Worm (Caenorhabditis elegans): ENCODE measurements around the gene bris-1.

bris-1 gene

DNA sequence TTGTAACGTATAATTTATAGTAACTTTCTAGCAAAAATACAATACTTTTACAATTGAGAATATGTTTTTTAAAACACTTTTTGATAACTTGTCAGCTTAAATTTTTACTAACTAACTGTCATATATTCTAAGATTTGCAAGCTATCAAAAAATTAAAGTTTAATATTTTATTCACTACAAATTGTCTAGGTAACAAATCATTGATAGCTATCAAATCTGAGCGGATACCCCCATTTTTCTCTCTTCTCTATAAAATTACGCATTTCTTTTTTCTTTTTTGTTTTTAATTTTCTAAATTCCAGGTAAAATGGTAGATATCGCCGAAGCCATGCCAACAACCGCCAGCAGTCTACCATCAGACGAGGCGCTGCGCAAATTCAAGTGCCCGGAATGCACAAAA, 36.4 kb upstream of the bris-1 start, which contains the start of gene zag-1:
zag-1 (plus strand) TSS at position 301 of the 400 bp plus-strand sequence.
- TF ChIP-seq unc-98 (GFP tag; IDR thresholded peaks at IDR 0.05) (no peak), sox-4 (tag; optimal IDR thresholded peaks at IDR 0.05) (no peak), egl-13 (tag; optimal IDR thresholded peaks at IDR 0.05) (no peak), unc-130 (tag; optimal IDR thresholded peaks at IDR 0.05) (no peak), dpl-1 (GFP tag; optimal IDR thresholded peaks at IDR 0.05) (no peak), unc-62 (GFP tag; optimal IDR thresholded peaks at IDR 0.05) (no peak), aly-2 (tag; optimal IDR thresholded peaks at IDR 0.05) (no peak), nhr-12 (tag; optimal IDR thresholded peaks at IDR 0.05) (no peak), ceh-90 (tag; optimal IDR thresholded peaks at IDR 0.05) (no peak), ceh-8 (GFP tag; optimal IDR thresholded peaks at IDR 0.05) (no peak), lin-35 (GFP tag; optimal IDR thresholded peaks at IDR 0.05) (no peak), ets-5 (GFP tag; IDR thresholded peaks at IDR 0.05) (no peak), nhr-71 (tag; optimal IDR thresholded peaks at IDR 0.05) (no peak), nhr-11 (tag; optimal IDR thresholded peaks at IDR 0.05) (no peak), fkh-8 (tag; optimal IDR thresholded peaks at IDR 0.05) (no peak), pqm-1 (tag; optimal IDR thresholded peaks at IDR 0.05) (no peak), blmp-1 (tag; optimal IDR thresholded peaks at IDR 0.05) (no peak), xbp-1 (tag; optimal IDR thresholded peaks at IDR 0.05) (no peak), mab-9 (GFP tag; IDR thresholded peaks at IDR 0.05) (no peak), hlh-4 (tag; optimal IDR thresholded peaks at IDR 0.05) (no peak)

DNA sequence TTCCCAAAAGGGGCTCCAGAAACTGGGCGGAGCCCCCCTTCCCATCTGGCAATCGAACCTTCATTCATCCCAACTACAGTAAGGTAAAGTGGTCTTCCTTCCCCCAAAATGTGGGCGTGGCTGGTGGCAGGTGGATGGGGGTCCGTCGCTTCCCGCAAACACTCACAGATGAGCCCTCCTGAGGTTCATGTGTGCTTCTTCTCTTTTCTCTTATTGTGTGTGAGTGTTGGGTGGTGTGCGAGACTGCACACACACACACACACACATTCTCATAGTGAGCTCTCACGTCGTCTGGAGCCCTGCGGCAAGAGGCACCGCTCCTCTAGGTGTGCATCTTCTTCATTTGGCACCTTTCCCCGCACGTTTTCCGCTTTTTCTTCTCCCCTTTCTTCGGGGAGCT, 35.5 kb upstream of the bris-1 start:
- TF ChIP-seq egl-13 (tag; optimal IDR thresholded peaks at IDR 0.05): no peak
- TF ChIP-seq lin-14 (GFP tag; optimal IDR thresholded peaks at IDR 0.05): peak; percentile 25
- TF ChIP-seq dsc-1 (tag; optimal IDR thresholded peaks at IDR 0.05): peak; percentile 16
- no peak for TF ChIP-seq ceh-82 (tag; optimal IDR thresholded peaks at IDR 0.05)
- no peak for TF ChIP-seq unc-130 (tag; optimal IDR thresholded peaks at IDR 0.05)
- TF ChIP-seq hlh-4 (tag; optimal IDR thresholded peaks at IDR 0.05): no peak
- no peak for TF ChIP-seq nhr-19 (GFP tag; conservative IDR thresholded peaks at IDR 0.05)

DNA sequence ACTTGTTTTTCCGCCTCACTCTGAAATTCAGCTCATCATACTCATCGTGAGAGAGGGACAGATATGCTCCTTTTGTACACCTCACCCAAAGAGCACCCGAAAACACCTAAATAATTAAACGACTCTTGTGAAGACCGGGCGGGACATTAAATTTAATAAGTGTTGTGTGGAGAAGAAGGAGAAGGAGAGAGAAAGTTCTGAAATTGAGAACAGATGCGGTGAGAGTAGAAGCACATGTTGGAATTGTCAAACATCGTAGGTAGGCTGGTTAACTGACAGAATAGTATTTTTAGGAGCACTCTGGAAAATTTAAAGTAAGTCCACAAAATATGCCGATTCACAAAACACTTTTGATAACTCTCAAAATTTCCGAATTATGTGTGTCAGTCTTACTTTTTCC, 34.4 kb upstream of the bris-1 start:
- TF ChIP-seq zip-4 (GFP tag; optimal IDR thresholded peaks at IDR 0.05): no peak
- TF ChIP-seq dsc-1 (tag; optimal IDR thresholded peaks at IDR 0.05): peak; percentile 95
- TF ChIP-seq irx-1 (tag; optimal IDR thresholded peaks at IDR 0.05): no peak
- peak; percentile 80 for TF ChIP-seq fkh-4 (tag; optimal IDR thresholded peaks at IDR 0.05; ENCODE audit: borderline replicate concordance)

DNA sequence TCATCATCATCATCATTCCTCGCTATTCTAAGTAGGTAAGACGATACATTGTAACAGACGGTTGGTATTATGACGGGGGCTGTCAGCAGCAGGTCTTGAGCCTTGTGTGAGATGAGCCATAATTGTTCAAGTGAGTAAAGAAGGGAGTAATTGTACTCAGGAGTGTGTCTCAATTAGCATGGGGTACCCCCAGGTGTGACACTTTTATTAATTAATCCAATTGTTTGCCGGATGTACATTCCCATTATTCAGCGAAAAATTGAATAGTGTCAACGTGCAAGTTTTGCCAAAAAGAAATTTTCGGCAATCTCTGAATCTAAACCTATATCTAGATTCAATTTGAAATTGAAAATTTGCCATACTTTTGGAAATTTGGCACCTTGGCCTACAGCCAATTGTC, 29.9 kb upstream of the bris-1 start:
- no peak for TF ChIP-seq nhr-77 (tag; optimal IDR thresholded peaks at IDR 0.05)
- no peak for TF ChIP-seq ztf-4 (tag; optimal IDR thresholded peaks at IDR 0.05)
- no peak for TF ChIP-seq mef-2 (tag; optimal IDR thresholded peaks at IDR 0.05)
- no peak for TF ChIP-seq grh-1 (GFP tag; IDR thresholded peaks at IDR 0.05)
- no peak for TF ChIP-seq F16B12.6 (tag; optimal IDR thresholded peaks at IDR 0.05)
- TF ChIP-seq nhr-19 (GFP tag; conservative IDR thresholded peaks at IDR 0.05): no peak
- no peak for TF ChIP-seq nhr-84 (tag; optimal IDR thresholded peaks at IDR 0.05)
- TF ChIP-seq nhr-71 (tag; optimal IDR thresholded peaks at IDR 0.05): no peak

DNA sequence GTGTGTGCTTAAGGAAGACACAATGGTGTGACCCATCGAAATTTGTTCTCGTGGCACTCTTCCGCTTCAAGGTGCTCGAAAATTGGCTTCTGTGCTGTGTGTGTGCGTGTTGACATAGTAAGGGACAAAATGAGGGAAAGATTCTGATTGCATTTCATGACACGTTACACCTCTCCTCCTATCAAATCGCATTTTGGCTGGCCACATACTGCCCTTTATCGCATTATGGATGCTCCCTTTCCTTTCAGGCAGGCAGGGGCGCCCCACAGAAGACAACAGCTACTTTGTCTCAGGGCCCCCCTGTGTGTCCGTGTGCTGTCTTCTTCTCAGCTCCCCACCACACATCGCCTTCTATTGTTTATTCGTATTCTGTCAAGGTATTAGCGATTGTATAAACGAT, 28.4 kb upstream of the bris-1 start:
- TF ChIP-seq unc-62 (GFP tag; optimal IDR thresholded peaks at IDR 0.05) (no peak), pag-3 (tag; optimal IDR thresholded peaks at IDR 0.05; ENCODE audit: borderline replicate concordance, insufficient read depth) (no peak), alr-1 (tag; optimal IDR thresholded peaks at IDR 0.05; ENCODE audit: borderline replicate concordance) (no peak), lin-13 (GFP tag; optimal IDR thresholded peaks at IDR 0.05) (no peak), ceh-8 (GFP tag; optimal IDR thresholded peaks at IDR 0.05) (no peak), hlh-4 (tag; optimal IDR thresholded peaks at IDR 0.05) (no peak), unc-130 (tag; optimal IDR thresholded peaks at IDR 0.05) (no peak), C16A3.4 (tag; optimal IDR thresholded peaks at IDR 0.05) (no peak), unc-86 (tag; optimal IDR thresholded peaks at IDR 0.05) (no peak), nhr-237 (tag; optimal IDR thresholded peaks at IDR 0.05) (no peak), ceh-88 (GFP tag; IDR thresholded peaks at IDR 0.05) (no peak), sptf-1 (tag; optimal IDR thresholded peaks at IDR 0.05) (no peak), pqm-1 (tag; optimal IDR thresholded peaks at IDR 0.05) (no peak), lin-15B (tag; optimal IDR thresholded peaks at IDR 0.05) (no peak), zag-1 (tag; optimal IDR thresholded peaks at IDR 0.05) (no peak), grh-1 (GFP tag; IDR thresholded peaks at IDR 0.05) (no peak), ceh-82 (tag; optimal IDR thresholded peaks at IDR 0.05) (no peak), zip-4 (GFP tag; optimal IDR thresholded peaks at IDR 0.05) (no peak), mef-2 (tag; optimal IDR thresholded peaks at IDR 0.05) (no peak), egl-27 (tag; optimal IDR thresholded peaks at IDR 0.05) (no peak), unc-30 (tag; optimal IDR thresholded peaks at IDR 0.05) (no peak), efl-3 (GFP tag; optimal IDR thresholded peaks at IDR 0.05) (no peak)
